Worm (Caenorhabditis elegans): ENCODE measurements around the gene ZC317.7.
"Not testable (repeated sequence)": the region's sequence is repeated elsewhere in the genome, so short reads cannot be mapped to it uniquely, and the experiment has no call there.

Gene ZC317.7

ce11 chrV:5484866-5485265 lies 14.0 kb upstream of the ZC317.7 start, which contains the start of gene srg-65:
TSS of gene srg-65 (minus strand) at chrV:5484966.
- TF ChIP-seq W03F9.2 (tag; optimal IDR thresholded peaks at IDR 0.05), result no peak
- no peak for TF ChIP-seq dao-5 (tag; optimal IDR thresholded peaks at IDR 0.05)
- TF ChIP-seq him-1 (tag; optimal IDR thresholded peaks at IDR 0.05), result no peak

ce11 chrV:5482315-5482714 lies 11.5 kb upstream of the ZC317.7 start, which contains the start of gene srg-66:
TSS of gene srg-66 (minus strand) at chrV:5482415.
- TF ChIP-seq W03F9.2 (tag; optimal IDR thresholded peaks at IDR 0.05) (no peak), dao-5 (tag; optimal IDR thresholded peaks at IDR 0.05) (no peak), him-1 (tag; optimal IDR thresholded peaks at IDR 0.05) (no peak)

ce11 chrV:5477719-5478118 lies 6.9 kb upstream of the ZC317.7 start:
- TF ChIP-seq W03F9.2 (tag; optimal IDR thresholded peaks at IDR 0.05) (no peak), him-1 (tag; optimal IDR thresholded peaks at IDR 0.05) (no peak), dao-5 (tag; optimal IDR thresholded peaks at IDR 0.05) (no peak)

- TF ChIP-seq him-1, dao-5, W03F9.2 (tag; optimal IDR thresholded peaks at IDR 0.05): not testable (repeated sequence)
These were observed 2.3 kb downstream of the ZC317.7 start, which contains the start of gene ZC317.6 for ce11 chrV:5468489-5468888. TSS of gene ZC317.6 (minus strand) at chrV:5468589.

ce11 chrV:5465335-5465734 lies 5.5 kb downstream of the ZC317.7 start, which contains the start of gene srg-68:
TSS of gene srg-68 (minus strand) at chrV:5465435.
- no peak for TF ChIP-seq dao-5 (tag; optimal IDR thresholded peaks at IDR 0.05)
- no peak for TF ChIP-seq him-1 (tag; optimal IDR thresholded peaks at IDR 0.05)

ce11 chrV:5462894-5463293 lies 7.9 kb downstream of the ZC317.7 start, which contains the start of gene srg-67:
TSS of gene srg-67 (minus strand) at chrV:5462994.
- no peak for TF ChIP-seq W03F9.2 (tag; optimal IDR thresholded peaks at IDR 0.05)
- TF ChIP-seq him-1 (tag; optimal IDR thresholded peaks at IDR 0.05), result no peak
- no peak for TF ChIP-seq dao-5 (tag; optimal IDR thresholded peaks at IDR 0.05)

ce11 chrV:5459806-5460205 lies 11.0 kb downstream of the ZC317.7 start, which contains the start of gene ZC317.2:
TSS of gene ZC317.2 (plus strand) at chrV:5460106.
- no peak for TF ChIP-seq dao-5 (tag; optimal IDR thresholded peaks at IDR 0.05)
- no peak for TF ChIP-seq him-1 (tag; optimal IDR thresholded peaks at IDR 0.05)
- TF ChIP-seq W03F9.2 (tag; optimal IDR thresholded peaks at IDR 0.05), result no peak

- TF ChIP-seq him-1 (tag; optimal IDR thresholded peaks at IDR 0.05) (no peak), dao-5 (tag; optimal IDR thresholded peaks at IDR 0.05) (no peak)
These were observed 15.9 kb downstream of the ZC317.7 start for ce11 chrV:5454955-5455354.

- TF ChIP-seq W03F9.2 (tag; optimal IDR thresholded peaks at IDR 0.05) (no peak), dao-5 (tag; optimal IDR thresholded peaks at IDR 0.05) (no peak), him-1 (tag; optimal IDR thresholded peaks at IDR 0.05) (no peak)
These were observed 17.2 kb downstream of the ZC317.7 start, which contains the start of gene glc-3 for ce11 chrV:5453615-5454014. TSS of gene glc-3 (minus strand) at chrV:5453715.

ce11 chrV:5450742-5451141 lies 20.1 kb downstream of the ZC317.7 start:
- TF ChIP-seq dao-5 (tag; optimal IDR thresholded peaks at IDR 0.05) (no peak), him-1 (tag; optimal IDR thresholded peaks at IDR 0.05) (no peak), W03F9.2 (tag; optimal IDR thresholded peaks at IDR 0.05) (no peak)

- no peak for TF ChIP-seq W03F9.2 (tag; optimal IDR thresholded peaks at IDR 0.05)
- no peak for TF ChIP-seq him-1 (tag; optimal IDR thresholded peaks at IDR 0.05)
- TF ChIP-seq dao-5 (tag; optimal IDR thresholded peaks at IDR 0.05), result no peak
These were observed 23.8 kb downstream of the ZC317.7 start for ce11 chrV:5447057-5447456.

ce11 chrV:5445839-5446238 lies 25.0 kb downstream of the ZC317.7 start, which contains the start of gene F08F3.1:
TSS of gene F08F3.1 (plus strand) at chrV:5446139.
- no peak for TF ChIP-seq W03F9.2 (tag; optimal IDR thresholded peaks at IDR 0.05)
- TF ChIP-seq him-1 (tag; optimal IDR thresholded peaks at IDR 0.05), result no peak
- TF ChIP-seq dao-5 (tag; optimal IDR thresholded peaks at IDR 0.05), result no peak

ce11 chrV:5444037-5444436 lies 26.8 kb downstream of the ZC317.7 start:
- TF ChIP-seq dao-5 (tag; optimal IDR thresholded peaks at IDR 0.05) (no peak), him-1 (tag; optimal IDR thresholded peaks at IDR 0.05) (no peak), W03F9.2 (tag; optimal IDR thresholded peaks at IDR 0.05) (no peak)

- TF ChIP-seq him-1 (tag; optimal IDR thresholded peaks at IDR 0.05), result no peak
- no peak for TF ChIP-seq W03F9.2 (tag; optimal IDR thresholded peaks at IDR 0.05)
- no peak for TF ChIP-seq dao-5 (tag; optimal IDR thresholded peaks at IDR 0.05)
These were observed 28.5 kb downstream of the ZC317.7 start for ce11 chrV:5442366-5442765.

ce11 chrV:5439068-5439467 lies 31.8 kb downstream of the ZC317.7 start, which contains the start of gene snpc-1.3:
TSS of gene snpc-1.3 (minus strand) at chrV:5439168.
- TF ChIP-seq W03F9.2 (tag; optimal IDR thresholded peaks at IDR 0.05) (no peak), him-1 (tag; optimal IDR thresholded peaks at IDR 0.05) (no peak), dao-5 (tag; optimal IDR thresholded peaks at IDR 0.05) (no peak)
